Fruit fly (Drosophila melanogaster) whole organism, pupa: ENCODE data around the gene aru.

Source experiments
- CG10348 ChIP-seq: fragments of 200-800 bp; sonication (Bioruptor generic); IDR thresholded peaks from 2 replicates; pipeline ENCODE4 v1.3.6; 2022; ENCODE audit warnings: missing biosample characterization, missing genetic modification characterization
- CG12605 ChIP-seq: fragments of 200-800 bp; sonication (Bioruptor generic); IDR thresholded peaks from 2 replicates; pipeline ENCODE4 v1.3.6; 2022; ENCODE audit warnings: missing biosample characterization, missing genetic modification characterization
- CG13204 ChIP-seq: fragments of 200-800 bp; sonication (Bioruptor generic); optimal IDR thresholded peaks from 2 replicates; lab custom pipeline; 2018; ENCODE audit warnings: missing biosample characterization, mild to moderate bottlenecking, missing genetic modification characterization, moderate library complexity
- CG14655 ChIP-seq: fragments of 200-800 bp; sonication (Bioruptor generic); optimal IDR thresholded peaks from 3 replicates; lab custom pipeline; 2017; ENCODE audit warnings: mild to moderate bottlenecking, missing biosample characterization, missing genetic modification reagents, missing genetic modification characterization
- CG15710 ChIP-seq: fragments of 200-800 bp; sonication (Bioruptor generic); optimal IDR thresholded peaks from 2 replicates; lab custom pipeline; 2018; ENCODE audit warnings: missing biosample characterization, mild to moderate bottlenecking, missing genetic modification characterization, moderate library complexity
- CG17806 ChIP-seq: fragments of 200-800 bp; sonication (Bioruptor generic); optimal IDR thresholded peaks from 2 replicates; lab custom pipeline; 2018; ENCODE audit warnings: missing biosample characterization, mild to moderate bottlenecking, missing genetic modification characterization, moderate library complexity
- CG32121 ChIP-seq: fragments of 200-800 bp; sonication (Bioruptor generic); IDR thresholded peaks from 2 replicates; pipeline ENCODE4 v1.3.6; 2022; ENCODE audit warnings: missing biosample characterization, missing genetic modification characterization
- CG34367 ChIP-seq: fragments of 200-800 bp; sonication (Bioruptor generic); optimal IDR thresholded peaks from 2 replicates; lab custom pipeline; 2018; ENCODE audit warnings: missing biosample characterization, mild to moderate bottlenecking, missing genetic modification characterization
- CG4496 ChIP-seq: fragments of 200-800 bp; sonication (Bioruptor generic); IDR thresholded peaks from 3 replicates; pipeline ENCODE4 v1.3.6; 2022; ENCODE audit warnings: missing biosample characterization, missing genetic modification characterization
- CG8159 ChIP-seq: fragments of 200-800 bp; sonication (Bioruptor generic); optimal IDR thresholded peaks from 3 replicates; lab custom pipeline; 2018; ENCODE audit warnings: missing biosample characterization, mild to moderate bottlenecking, missing genetic modification characterization, moderate library complexity
- CG8301 ChIP-seq: fragments of 200-800 bp; sonication (Bioruptor generic); optimal IDR thresholded peaks from 2 replicates; lab custom pipeline; 2018; ENCODE audit warnings: missing biosample characterization, mild to moderate bottlenecking, missing genetic modification characterization
- CG9948 ChIP-seq: fragments of 200-800 bp; sonication (Bioruptor generic); optimal IDR thresholded peaks from 2 replicates; lab custom pipeline; 2018; ENCODE audit warnings: missing biosample characterization, mild to moderate bottlenecking, missing genetic modification characterization, moderate library complexity
- D1 ChIP-seq: fragments of 200-800 bp; sonication (Bioruptor generic); optimal IDR thresholded peaks from 2 replicates; lab custom pipeline; 2018; ENCODE audit warnings: missing biosample characterization, mild to moderate bottlenecking, missing genetic modification characterization, moderate library complexity
- EcR ChIP-seq: fragments of 200-800 bp; sonication (Bioruptor generic); optimal IDR thresholded peaks from 3 replicates; lab custom pipeline; 2019; ENCODE audit warnings: missing biosample characterization, missing genetic modification characterization, mild to moderate bottlenecking, moderate library complexity, missing genetic modification reagents
- Ets98B ChIP-seq: fragments of 200-800 bp; sonication (Bioruptor generic); IDR thresholded peaks from 2 replicates; pipeline ENCODE4 v1.3.6; 2022; ENCODE audit warnings: missing biosample characterization, missing genetic modification characterization
- Pif1A ChIP-seq: fragments of 200-800 bp; sonication (Bioruptor generic); optimal IDR thresholded peaks from 3 replicates; lab custom pipeline; 2016; ENCODE audit warnings: missing biosample characterization, missing genetic modification characterization
- Pif1B ChIP-seq: fragments of 200-800 bp; sonication (Bioruptor generic); optimal IDR thresholded peaks from 3 replicates; lab custom pipeline; 2016; ENCODE audit warnings: missing biosample characterization, missing genetic modification characterization
- Snoo ChIP-seq: fragments of 200-800 bp; sonication (Bioruptor generic); optimal IDR thresholded peaks from 3 replicates; lab custom pipeline; 2017; ENCODE audit warnings: missing biosample characterization, mild to moderate bottlenecking, missing genetic modification characterization, inconsistent platforms
- fd96Ca ChIP-seq: fragments of 200-800 bp; sonication (Bioruptor generic); IDR thresholded peaks from 3 replicates; pipeline ENCODE4 v1.3.6; 2022; ENCODE audit warnings: missing biosample characterization, missing genetic modification characterization
- gl ChIP-seq: fragments of 200-800 bp; sonication (Bioruptor generic); optimal IDR thresholded peaks from 2 replicates; lab custom pipeline; 2018; ENCODE audit warnings: missing biosample characterization, mild to moderate bottlenecking, missing genetic modification characterization
- rn ChIP-seq: fragments of 200-800 bp; sonication (Bioruptor generic); IDR thresholded peaks from 2 replicates; pipeline ENCODE4 v1.3.6; 2022; ENCODE audit warnings: missing biosample characterization, missing genetic modification characterization

The aru gene

DNA sequence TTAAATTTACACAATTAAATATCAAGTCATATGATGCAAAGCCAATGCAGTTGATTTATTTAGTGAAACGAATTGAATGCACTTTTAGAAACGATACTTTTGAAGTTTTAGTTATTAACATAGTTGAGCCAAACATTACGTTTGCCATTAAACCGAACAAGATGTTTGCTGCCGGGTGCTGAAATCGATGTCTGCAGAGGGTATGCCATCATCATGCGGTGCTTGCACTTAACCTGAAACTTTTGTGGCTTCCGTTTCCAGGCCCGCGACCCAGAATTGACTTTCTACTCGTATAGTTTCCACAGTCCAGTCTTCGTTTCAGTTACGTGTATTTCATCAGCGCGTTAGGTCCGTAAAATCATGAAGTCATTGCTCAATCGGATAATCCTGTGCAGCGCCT is 8.8 kb upstream of the aru start, which contains the start of gene ninaA:
TSS of gene ninaA (plus strand) at position 301 of the 400 bp plus-strand sequence.
- TF ChIP-seq CG15710 (tag; lab: Kevin White, UChicago) (no peak), D1 (tag; lab: Kevin White, UChicago) (no peak), fd96Ca (GFP tag; lab: Robert Waterston, UW) (no peak), CG8159 (tag; lab: Kevin White, UChicago) (no peak), EcR (GFP tag; lab: Kevin White, UChicago) (no peak), CG12605 (GFP tag; lab: Robert Waterston, UW) (no peak), rn (GFP tag; lab: Robert Waterston, UW) (no peak)

DNA sequence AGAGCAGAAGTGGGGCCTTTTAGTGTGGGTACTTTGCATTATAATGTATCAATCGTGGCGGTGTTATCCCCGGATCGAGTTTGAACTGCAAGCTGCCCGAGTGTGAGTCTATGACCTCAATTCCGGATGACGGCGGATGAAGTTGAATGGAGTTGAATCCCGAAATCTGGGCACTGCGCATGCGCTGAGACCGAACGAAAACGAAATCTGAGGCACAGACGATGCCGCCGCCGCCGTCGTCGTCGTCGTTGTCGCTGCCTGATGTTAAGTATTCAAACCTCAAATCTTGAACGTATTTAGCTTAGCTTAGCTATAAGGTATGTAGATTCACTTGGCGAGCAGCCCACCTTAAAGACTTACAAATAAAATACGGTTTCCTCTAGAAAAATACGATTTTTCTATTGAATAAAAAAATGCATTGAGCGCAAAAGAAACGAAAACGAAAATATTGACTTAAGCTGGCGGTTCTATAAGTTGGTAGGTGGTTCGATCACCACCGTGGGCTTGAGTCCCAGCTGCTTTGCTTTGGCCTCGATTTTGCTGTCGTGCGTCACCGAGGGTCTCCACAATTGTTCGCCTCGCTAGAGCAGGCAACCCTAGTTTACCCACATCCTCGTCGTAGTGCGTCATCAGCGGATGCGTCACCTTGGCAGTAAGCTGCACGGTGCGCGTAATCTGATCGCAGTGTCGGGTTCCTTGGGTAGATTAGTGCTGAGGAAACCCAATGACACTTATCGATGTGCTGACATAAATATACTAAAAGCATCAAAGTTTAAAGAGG is 5.8 kb upstream of the aru start:
- TF ChIP-seq CG32121 (GFP tag; lab: Robert Waterston, UW) (peak; percentile 40; the same call in 1 of the 2 replicates), Ets98B (GFP tag; lab: Robert Waterston, UW) (0 out of 2 replicates have a peak, but pooled peaks have one; percentile 12), CG9948 (tag; lab: Kevin White, UChicago) (no peak)

DNA sequence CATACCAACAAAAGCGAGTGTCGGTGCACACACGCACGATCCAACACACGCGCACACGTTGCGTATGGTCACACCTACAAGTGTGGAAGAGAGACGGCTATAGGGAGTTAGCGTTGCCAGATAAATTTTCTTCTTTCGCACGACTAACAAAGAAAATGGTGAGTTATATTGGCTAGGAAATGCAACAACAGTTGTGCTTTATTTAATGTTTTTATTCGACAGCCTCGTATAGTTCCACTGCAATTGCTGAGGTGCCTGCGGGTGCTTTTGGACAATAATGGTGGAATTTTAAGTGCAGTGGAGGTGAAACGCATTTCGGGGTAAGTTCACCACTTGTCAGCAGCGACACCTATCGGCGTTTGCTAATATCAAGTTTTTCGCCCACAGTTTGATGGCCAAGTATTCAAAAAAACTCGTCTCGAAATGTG is 3.3 kb upstream of the aru start:
- TF ChIP-seq D1 (tag; lab: Kevin White, UChicago) (no peak), CG8301 (no peak), EcR (GFP tag; lab: Kevin White, UChicago) (no peak), CG14655 (GFP tag; lab: Kevin White, UChicago) (no peak), gl (no peak)
- TF ChIP-seq, all 21 proteins: peak for 0

DNA sequence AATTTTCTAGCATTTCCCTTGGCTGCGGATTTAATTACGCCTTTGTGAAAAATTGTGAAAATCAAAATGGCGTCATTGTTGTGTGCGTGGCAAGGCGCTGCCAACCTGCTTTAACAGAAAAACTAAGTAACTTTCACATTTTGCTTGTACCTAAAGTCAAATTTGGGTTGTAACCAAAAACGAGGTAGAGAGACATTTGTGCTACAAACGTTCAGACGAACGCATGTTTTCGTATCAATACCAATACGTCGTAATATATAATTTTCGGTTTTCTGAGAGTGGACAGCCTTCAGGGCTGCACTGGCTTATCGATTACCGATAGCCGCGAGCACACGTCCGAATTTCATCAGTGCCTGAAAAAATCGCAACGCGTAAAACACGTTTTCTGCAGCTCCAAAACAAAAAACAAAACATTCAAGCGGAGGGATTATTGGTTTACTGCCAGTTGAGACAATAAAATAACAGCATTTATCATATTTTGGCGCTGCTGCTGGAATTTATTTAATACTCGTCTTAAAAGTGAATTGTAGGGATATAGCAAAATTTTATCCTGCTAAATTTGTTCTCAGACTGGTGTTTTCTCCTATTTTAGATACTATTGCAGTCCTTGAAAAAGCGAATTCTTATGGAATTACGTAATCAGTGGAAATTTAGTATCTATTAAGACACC is 2.7 kb upstream of the aru start:
- TF ChIP-seq CG13204 (GFP tag; lab: Kevin White, UChicago) (no peak), CG8159 (tag; lab: Kevin White, UChicago) (peak; percentile 55), CG32121 (GFP tag; lab: Robert Waterston, UW) (peak; percentile 59; the same call in 1 of the 2 replicates), EcR (GFP tag; lab: Kevin White, UChicago) (no peak), CG8301 (peak; percentile 43), CG34367 (peak; percentile 53), fd96Ca (GFP tag; lab: Robert Waterston, UW) (peak; percentile 76; the same call in 2 of the 3 replicates), CG10348 (GFP tag; lab: Robert Waterston, UW) (no peak), Snoo (tag; lab: Kevin White, UChicago) (peak; percentile 12), CG4496 (GFP tag; lab: Robert Waterston, UW) (peak; percentile 81), gl (no peak), CG12605 (GFP tag; lab: Robert Waterston, UW) (no peak; the same call in 1 of the 2 replicates), Ets98B (GFP tag; lab: Robert Waterston, UW) (peak; percentile 30; the same call in 1 of the 2 replicates), Pif1A (peak; percentile 15), CG15710 (tag; lab: Kevin White, UChicago) (peak; percentile 62), CG14655 (GFP tag; lab: Kevin White, UChicago) (no peak), D1 (tag; lab: Kevin White, UChicago) (no peak), rn (GFP tag; lab: Robert Waterston, UW) (peak; percentile 36; the same call in 1 of the 2 replicates), Pif1B (GFP tag; lab: Kevin White, UChicago) (peak; percentile 15), CG17806 (peak; percentile 38), CG9948 (tag; lab: Kevin White, UChicago) (peak; percentile 37)

DNA sequence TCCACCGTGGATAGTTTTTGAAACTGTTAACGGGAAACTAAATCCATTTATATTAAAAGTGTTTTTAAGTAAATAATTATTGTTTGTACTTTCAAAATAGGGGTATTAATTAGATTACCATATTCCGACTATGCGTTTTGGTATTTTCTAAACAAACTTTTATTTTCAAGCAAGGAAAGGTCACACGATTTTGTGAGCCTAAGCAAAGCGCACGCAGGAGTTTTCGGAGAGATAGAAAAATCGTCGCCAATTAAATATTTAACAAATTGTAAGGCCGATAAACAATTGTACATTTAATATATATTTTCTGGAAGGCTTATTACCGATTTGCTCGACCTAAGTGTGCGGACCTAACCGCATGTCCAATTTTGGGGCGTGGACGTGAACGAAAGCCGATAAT is 2.1 kb upstream of the aru start, which contains the start of gene PNUTS:
TSS of gene PNUTS (plus strand) at position 181 of the 400 bp plus-strand sequence.
- TF ChIP-seq rn (GFP tag; lab: Robert Waterston, UW) (no peak), EcR (GFP tag; lab: Kevin White, UChicago) (no peak), fd96Ca (GFP tag; lab: Robert Waterston, UW) (no peak), CG32121 (GFP tag; lab: Robert Waterston, UW) (no peak), gl (no peak), Pif1B (GFP tag; lab: Kevin White, UChicago) (no peak), D1 (tag; lab: Kevin White, UChicago) (no peak), Pif1A (no peak), CG8159 (tag; lab: Kevin White, UChicago) (no peak), CG15710 (tag; lab: Kevin White, UChicago) (no peak), CG4496 (GFP tag; lab: Robert Waterston, UW) (no peak)
- TF ChIP-seq, all 21 proteins: peak for 0

DNA sequence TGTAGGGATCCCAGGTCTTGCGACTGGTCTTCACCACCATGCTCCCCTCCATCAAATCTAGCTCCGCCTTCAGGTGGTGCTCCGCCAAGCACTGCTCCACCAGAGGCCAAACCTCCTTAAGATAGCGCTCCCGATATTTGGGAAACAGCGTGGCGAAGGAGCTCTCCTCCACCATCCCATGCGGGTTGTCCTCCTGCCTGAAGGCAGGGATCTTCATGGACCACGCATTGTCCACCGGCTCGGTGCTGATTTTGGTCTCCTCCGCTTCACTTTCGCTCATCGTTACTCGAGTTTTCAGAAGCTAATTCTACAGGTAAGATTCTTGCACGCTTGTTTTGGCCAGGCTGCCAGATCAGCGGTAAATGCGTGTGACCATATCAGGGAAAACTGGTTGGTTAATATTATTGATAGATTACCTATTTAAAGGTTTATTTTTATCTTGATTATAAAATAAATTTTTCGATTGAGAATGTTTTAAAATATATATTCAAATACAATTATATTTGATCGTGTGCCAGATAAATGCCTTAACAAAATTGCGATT is 1.4 kb upstream of the aru start, which contains the start of gene dbe:
TSS of gene dbe (minus strand) at position 361 of the 544 bp plus-strand sequence.
- TF ChIP-seq Pif1B (GFP tag; lab: Kevin White, UChicago) = no peak
- TF ChIP-seq CG32121 (GFP tag; lab: Robert Waterston, UW) = no peak
- TF ChIP-seq CG17806 = no peak
- no peak for TF ChIP-seq gl
- TF ChIP-seq rn (GFP tag; lab: Robert Waterston, UW) = no peak
- TF ChIP-seq CG15710 (tag; lab: Kevin White, UChicago) = no peak
- no peak for TF ChIP-seq EcR (GFP tag; lab: Kevin White, UChicago)
- TF ChIP-seq fd96Ca (GFP tag; lab: Robert Waterston, UW) = no peak
- no peak for TF ChIP-seq CG8159 (tag; lab: Kevin White, UChicago)
- TF ChIP-seq CG34367 = no peak
- no peak for TF ChIP-seq D1 (tag; lab: Kevin White, UChicago)
- TF ChIP-seq CG10348 (GFP tag; lab: Robert Waterston, UW) = no peak
- TF ChIP-seq CG13204 (GFP tag; lab: Kevin White, UChicago) = no peak
- no peak for TF ChIP-seq Pif1A
- TF ChIP-seq Ets98B (GFP tag; lab: Robert Waterston, UW) = no peak
- TF ChIP-seq, all 21 proteins: peak for 0
